Worm (Caenorhabditis elegans): ENCODE results near the gene C33D9.3.

- no peak for TF ChIP-seq nhr-12 (tag; optimal IDR thresholded peaks at IDR 0.05)
- TF ChIP-seq ama-1 (optimal IDR thresholded peaks at IDR 0.05) = no peak
Observed at ce11 chrIV:8813614-8814013, 20.9 kb upstream of the C33D9.3 start, which contains the start of gene exc-5.

All from whole organism, L3 larva.